Fruit fly (Drosophila melanogaster): ENCODE data around the gene Nplp2.

Gene Nplp2

DNA sequence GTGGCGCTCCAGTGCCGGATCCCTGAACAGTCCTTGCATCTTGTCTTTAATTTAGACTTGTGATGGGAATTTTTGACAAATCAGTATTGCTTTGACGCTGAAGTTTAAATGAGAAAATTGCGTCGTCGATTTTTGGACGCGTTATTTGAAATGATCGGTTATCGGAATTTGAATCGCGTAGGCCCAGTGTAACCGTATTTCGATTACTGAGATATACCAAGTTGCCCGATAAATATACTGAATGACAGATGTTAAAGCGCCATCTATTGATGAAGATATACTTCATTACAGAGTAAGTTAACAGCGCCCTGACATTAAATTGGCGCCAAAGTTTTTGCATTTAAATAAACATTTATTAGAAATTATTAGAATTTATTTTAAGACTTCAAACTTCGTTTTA, 33.7 kb downstream of the Nplp2 start, which contains the start of gene Poc1 (continued):
- TF ChIP-seq CG9797 (GFP tag; optimal IDR thresholded peaks at IDR 0.05) (peak; percentile 82), CG16813 (GFP tag; IDR thresholded peaks at IDR 0.05; ENCODE audit: partially characterized antibody) (0 out of 3 replicates have a peak, but pooled peaks have one; percentile 30), Opbp (GFP tag; IDR thresholded peaks at IDR 0.05; ENCODE audit: partially characterized antibody) (peak; percentile 44; the same call in 1 of the 3 replicates), Dref (GFP tag; IDR thresholded peaks at IDR 0.05) (peak; percentile 80), CG14860 (GFP tag; IDR thresholded peaks at IDR 0.05; ENCODE audit: partially characterized antibody) (peak; percentile 23; the same call in 1 of the 3 replicates), CG2116 (GFP tag; optimal IDR thresholded peaks at IDR 0.05) (peak; percentile 52), CTCF (GFP tag; optimal IDR thresholded peaks at IDR 0.05) (peak; percentile 98)

DNA sequence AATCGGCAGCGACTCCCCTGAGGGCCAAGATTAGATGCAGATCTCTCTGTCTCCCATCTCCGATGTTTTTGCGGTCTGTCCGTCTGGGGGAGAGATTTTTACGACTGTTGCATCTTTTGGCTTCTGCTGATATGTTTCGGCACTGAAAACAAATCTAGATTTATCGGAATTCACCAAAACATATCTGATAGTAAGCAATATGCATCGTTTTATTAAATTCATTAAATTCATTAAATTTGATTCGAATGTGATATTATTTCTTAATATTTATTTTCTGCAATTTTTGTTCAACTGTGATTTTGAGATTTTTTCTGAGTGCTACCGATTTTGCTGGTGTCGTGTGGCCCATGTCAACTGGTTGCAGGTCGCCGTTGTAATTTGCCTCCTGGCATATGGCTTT, 37.4 kb downstream of the Nplp2 start:
- TF ChIP-seq sens (GFP tag) (peak; percentile 87), Usf (GFP tag; optimal IDR thresholded peaks at IDR 0.05) (no peak), CG10979 (tag; optimal IDR thresholded peaks at IDR 0.05) (peak; percentile 12), CG9727 (GFP tag; optimal IDR thresholded peaks at IDR 0.05) (peak; percentile 15)

dm6 chr3L:13397656-13398055, 41.5 kb downstream of the Nplp2 start:
- TF ChIP-seq CG6689 (GFP tag; IDR thresholded peaks at IDR 0.05) (no peak), yki (optimal IDR thresholded peaks at IDR 0.05) (no peak), tup (GFP tag; optimal IDR thresholded peaks at IDR 0.05) (no peak), CG1603 (tag; optimal IDR thresholded peaks at IDR 0.05) (peak; percentile 25), zfh1 (GFP tag; IDR thresholded peaks at IDR 0.05) (no peak), Hand (GFP tag; optimal IDR thresholded peaks at IDR 0.05) (no peak), Med (GFP tag) (peak; percentile 31), Meics (GFP tag; optimal IDR thresholded peaks at IDR 0.05) (peak; percentile 19), ATbp (GFP tag; optimal IDR thresholded peaks at IDR 0.05) (peak; percentile 26), Tbp (GFP tag; optimal IDR thresholded peaks at IDR 0.05) (no peak), Dip3 (GFP tag; optimal IDR thresholded peaks at IDR 0.05) (no peak), sens (GFP tag) (peak; percentile 91), nau (GFP tag; optimal IDR thresholded peaks at IDR 0.05) (no peak), fd64A (GFP tag; optimal IDR thresholded peaks at IDR 0.05) (peak; percentile 13), Ets65A (GFP tag) (peak; percentile 35)

dm6 chr3L:13400872-13401418, 44.8 kb downstream of the Nplp2 start, which contains the start of gene sens:
Gene sens, minus strand, starts transcription at chr3L:13401125.
- TF ChIP-seq CG6254 (GFP tag; optimal IDR thresholded peaks at IDR 0.05) = no peak
- peak; percentile 92 for TF ChIP-seq Nf-YB (GFP tag; optimal IDR thresholded peaks at IDR 0.05)
- TF ChIP-seq Nf-YC (tag; optimal IDR thresholded peaks at IDR 0.05) = peak; percentile 87
- no peak for TF ChIP-seq CG4617 (GFP tag; optimal IDR thresholded peaks at IDR 0.05; ENCODE audit: borderline replicate concordance)
- TF ChIP-seq Dad (GFP tag; optimal IDR thresholded peaks at IDR 0.05) = no peak
- no peak for TF ChIP-seq CG15514 (GFP tag; optimal IDR thresholded peaks at IDR 0.05)
- peak; percentile 49 for TF ChIP-seq CG8388 (GFP tag; optimal IDR thresholded peaks at IDR 0.05)
- no peak for TF ChIP-seq br (optimal IDR thresholded peaks at IDR 0.05)
- no peak for TF ChIP-seq CG11560 (tag; IDR thresholded peaks at IDR 0.05)
- TF ChIP-seq CG10274 (GFP tag; optimal IDR thresholded peaks at IDR 0.05) = no peak
- no peak for TF ChIP-seq sug (tag; optimal IDR thresholded peaks at IDR 0.05)
- no peak for TF ChIP-seq CG2116 (GFP tag; optimal IDR thresholded peaks at IDR 0.05)
- TF ChIP-seq D (optimal IDR thresholded peaks at IDR 0.05) = no peak
- TF ChIP-seq D (GFP tag; optimal IDR thresholded peaks at IDR 0.05) = no peak
- TF ChIP-seq Sry-β (GFP tag; optimal IDR thresholded peaks at IDR 0.05) = no peak
- TF ChIP-seq knrl (GFP tag; IDR thresholded peaks at IDR 0.05; ENCODE audit: partially characterized antibody) = no peak
- TF ChIP-seq bbx (GFP tag; IDR thresholded peaks at IDR 0.05; ENCODE audit: partially characterized antibody) = no peak
- no peak for TF ChIP-seq zen (tag; optimal IDR thresholded peaks at IDR 0.05)
- TF ChIP-seq Deaf1 (tag; optimal IDR thresholded peaks at IDR 0.05) = peak; percentile 59
- peak; percentile 65 for TF ChIP-seq sqz (GFP tag; optimal IDR thresholded peaks at IDR 0.05)
- TF ChIP-seq CG8281 (tag; optimal IDR thresholded peaks at IDR 0.05) = no peak
- no peak for TF ChIP-seq lbe (GFP tag; optimal IDR thresholded peaks at IDR 0.05)
- TF ChIP-seq cg (GFP tag; optimal IDR thresholded peaks at IDR 0.05) = peak; percentile 82
- no peak for TF ChIP-seq so (GFP tag; IDR thresholded peaks at IDR 0.05)
